Fruit fly (Drosophila melanogaster) whole organism, pupa: ENCODE results near the gene Zw.
A peak's percentile ranks its signal among the peaks of the same experiment; 100 is the strongest.

Source experiments
- CG17806 ChIP-seq: fragments of 200-800 bp; sonication (Bioruptor generic); optimal IDR thresholded peaks from 2 replicates; lab custom pipeline; 2018; ENCODE audit warnings: missing biosample characterization, mild to moderate bottlenecking, missing genetic modification characterization, moderate library complexity
- CG32121 ChIP-seq: fragments of 200-800 bp; sonication (Bioruptor generic); IDR thresholded peaks from 2 replicates; pipeline ENCODE4 v1.3.6; 2022; ENCODE audit warnings: missing biosample characterization, missing genetic modification characterization
- CG8301 ChIP-seq: fragments of 200-800 bp; sonication (Bioruptor generic); optimal IDR thresholded peaks from 2 replicates; lab custom pipeline; 2018; ENCODE audit warnings: missing biosample characterization, mild to moderate bottlenecking, missing genetic modification characterization
- EcR ChIP-seq: fragments of 200-800 bp; sonication (Bioruptor generic); optimal IDR thresholded peaks from 3 replicates; lab custom pipeline; 2019; ENCODE audit warnings: missing biosample characterization, missing genetic modification characterization, mild to moderate bottlenecking, moderate library complexity, missing genetic modification reagents
- gl ChIP-seq: fragments of 200-800 bp; sonication (Bioruptor generic); optimal IDR thresholded peaks from 2 replicates; lab custom pipeline; 2018; ENCODE audit warnings: missing biosample characterization, mild to moderate bottlenecking, missing genetic modification characterization

- no peak for TF ChIP-seq CG32121 (GFP tag; lab: Robert Waterston, UW)
- TF ChIP-seq CG17806 (tag; lab: Kevin White, UChicago) = peak; percentile 15
- peak; percentile 72 for TF ChIP-seq EcR
- TF ChIP-seq gl (tag; lab: Kevin White, UChicago) = no peak
- TF ChIP-seq CG8301 (tag; lab: Kevin White, UChicago) = peak; percentile 52
Measured at dm6 chrX:19663196-19663858, 3.7 kb upstream of the Zw start.
